Worm (Caenorhabditis elegans): ENCODE data around the gene srxa-8.

Gene srxa-8

DNA sequence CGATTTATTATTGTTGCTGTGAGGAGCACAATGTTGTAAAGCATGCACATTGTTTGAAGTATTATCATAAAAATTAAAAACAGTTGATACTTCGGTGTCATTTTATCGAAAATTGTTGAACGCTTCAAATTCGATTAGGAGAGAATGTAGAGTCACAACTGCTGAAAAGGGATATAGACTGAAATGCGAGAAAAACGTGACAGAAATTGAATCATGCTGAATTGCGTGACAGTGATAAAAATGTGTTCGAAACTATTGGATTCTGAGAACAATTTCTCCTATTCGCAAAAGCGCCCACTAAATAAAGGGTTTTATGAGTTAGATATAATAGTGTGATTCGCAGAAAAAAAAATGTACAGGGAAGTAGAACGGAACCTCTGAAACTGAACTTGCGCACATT is at the start of gene srxa-8:
srxa-8 (minus strand) TSS at position 101 of the 400 bp plus-strand sequence.
- TF ChIP-seq flt-1 (GFP tag; IDR thresholded peaks at IDR 0.05) (no peak), ceh-36 (tag; optimal IDR thresholded peaks at IDR 0.05) (no peak), tra-4 (tag; optimal IDR thresholded peaks at IDR 0.05) (no peak), ets-7 (tag; optimal IDR thresholded peaks at IDR 0.05) (no peak), tbx-11 (GFP tag; IDR thresholded peaks at IDR 0.05) (no peak), sea-1 (GFP tag; conservative IDR thresholded peaks at IDR 0.05) (no peak), ceh-13 (GFP tag; optimal IDR thresholded peaks at IDR 0.05) (no peak), hmg-4 (GFP tag; optimal IDR thresholded peaks at IDR 0.05) (no peak), tbx-37 (GFP tag; conservative IDR thresholded peaks at IDR 0.05) (no peak), hnd-1 (tag; optimal IDR thresholded peaks at IDR 0.05) (no peak), scrt-1 (GFP tag; IDR thresholded peaks at IDR 0.05) (no peak), B0310.2 (tag; optimal IDR thresholded peaks at IDR 0.05) (no peak), hmbx-1 (tag; optimal IDR thresholded peaks at IDR 0.05) (no peak), pes-1 (GFP tag; IDR thresholded peaks at IDR 0.05) (no peak), F13C5.2 (tag; optimal IDR thresholded peaks at IDR 0.05) (no peak), ama-1 (optimal IDR thresholded peaks at IDR 0.05) (no peak)

DNA sequence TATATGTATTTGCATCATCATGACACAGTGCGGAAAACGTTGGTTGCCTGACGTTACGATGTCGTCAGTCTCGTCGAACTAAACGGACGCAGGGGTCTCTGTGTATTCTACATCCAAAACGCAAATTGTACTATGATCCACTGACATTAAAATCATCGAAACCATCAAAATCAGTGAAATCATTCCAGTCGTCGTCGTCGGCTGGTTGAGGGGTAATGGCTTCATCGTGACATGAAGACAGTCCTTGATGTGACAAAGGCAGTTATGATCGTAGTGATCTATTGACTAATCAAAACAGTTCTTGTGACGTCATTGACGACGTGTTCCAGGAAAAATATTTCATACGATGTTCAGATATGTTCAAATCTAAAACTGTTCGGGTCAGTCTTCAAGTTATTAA is 49.0 kb upstream of the srxa-8 start:
- no peak for TF ChIP-seq B0310.2 (tag; optimal IDR thresholded peaks at IDR 0.05)
- TF ChIP-seq flt-1 (GFP tag; IDR thresholded peaks at IDR 0.05), result no peak
- TF ChIP-seq hmg-4 (GFP tag; optimal IDR thresholded peaks at IDR 0.05), result no peak
- TF ChIP-seq tra-4 (tag; optimal IDR thresholded peaks at IDR 0.05), result no peak
- no peak for TF ChIP-seq tbx-37 (GFP tag; conservative IDR thresholded peaks at IDR 0.05)
- TF ChIP-seq hmbx-1 (tag; optimal IDR thresholded peaks at IDR 0.05), result no peak
- no peak for TF ChIP-seq tbx-11 (GFP tag; IDR thresholded peaks at IDR 0.05)
- TF ChIP-seq aly-1 (tag; optimal IDR thresholded peaks at IDR 0.05), result no peak
- TF ChIP-seq scrt-1 (GFP tag; IDR thresholded peaks at IDR 0.05), result no peak
- no peak for TF ChIP-seq hnd-1 (tag; optimal IDR thresholded peaks at IDR 0.05)
- no peak for TF ChIP-seq ceh-13 (GFP tag; optimal IDR thresholded peaks at IDR 0.05)
- TF ChIP-seq ama-1 (optimal IDR thresholded peaks at IDR 0.05), result no peak
- TF ChIP-seq F13C5.2 (tag; optimal IDR thresholded peaks at IDR 0.05), result no peak

DNA sequence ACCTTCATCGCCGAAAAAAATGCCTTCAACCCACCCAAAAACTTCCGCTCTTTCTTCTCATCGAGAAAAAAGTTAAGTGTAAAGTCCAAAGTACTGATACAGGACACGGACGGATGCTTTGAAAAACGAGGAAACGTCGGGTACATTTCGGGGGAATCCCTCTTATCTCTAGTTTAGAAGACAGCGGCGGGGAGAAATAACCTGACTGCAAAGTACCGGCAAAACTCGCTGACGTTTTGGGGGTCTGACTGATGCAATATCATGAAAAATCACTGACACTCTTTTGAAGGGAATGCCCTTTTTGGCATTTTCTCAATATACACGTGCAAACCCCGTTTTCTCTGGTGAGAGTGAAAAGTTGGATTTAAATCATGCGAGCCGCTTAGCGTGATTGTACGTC is 47.8 kb upstream of the srxa-8 start:
- no peak for TF ChIP-seq ama-1 (optimal IDR thresholded peaks at IDR 0.05)
- TF ChIP-seq sea-1 (GFP tag; conservative IDR thresholded peaks at IDR 0.05), result no peak
- no peak for TF ChIP-seq B0310.2 (tag; optimal IDR thresholded peaks at IDR 0.05)
- TF ChIP-seq aly-1 (tag; optimal IDR thresholded peaks at IDR 0.05), result no peak
- TF ChIP-seq F13C5.2 (tag; optimal IDR thresholded peaks at IDR 0.05), result no peak
- no peak for TF ChIP-seq ceh-13 (GFP tag; optimal IDR thresholded peaks at IDR 0.05)
- TF ChIP-seq hmbx-1 (tag; optimal IDR thresholded peaks at IDR 0.05), result no peak
- TF ChIP-seq scrt-1 (GFP tag; IDR thresholded peaks at IDR 0.05), result no peak
- TF ChIP-seq hnd-1 (tag; optimal IDR thresholded peaks at IDR 0.05), result no peak
- TF ChIP-seq tbx-37 (GFP tag; conservative IDR thresholded peaks at IDR 0.05), result no peak
- no peak for TF ChIP-seq ets-7 (tag; optimal IDR thresholded peaks at IDR 0.05)
- no peak for TF ChIP-seq ceh-36 (tag; optimal IDR thresholded peaks at IDR 0.05)
- no peak for TF ChIP-seq flt-1 (GFP tag; IDR thresholded peaks at IDR 0.05)
- no peak for TF ChIP-seq pes-1 (GFP tag; IDR thresholded peaks at IDR 0.05)

DNA sequence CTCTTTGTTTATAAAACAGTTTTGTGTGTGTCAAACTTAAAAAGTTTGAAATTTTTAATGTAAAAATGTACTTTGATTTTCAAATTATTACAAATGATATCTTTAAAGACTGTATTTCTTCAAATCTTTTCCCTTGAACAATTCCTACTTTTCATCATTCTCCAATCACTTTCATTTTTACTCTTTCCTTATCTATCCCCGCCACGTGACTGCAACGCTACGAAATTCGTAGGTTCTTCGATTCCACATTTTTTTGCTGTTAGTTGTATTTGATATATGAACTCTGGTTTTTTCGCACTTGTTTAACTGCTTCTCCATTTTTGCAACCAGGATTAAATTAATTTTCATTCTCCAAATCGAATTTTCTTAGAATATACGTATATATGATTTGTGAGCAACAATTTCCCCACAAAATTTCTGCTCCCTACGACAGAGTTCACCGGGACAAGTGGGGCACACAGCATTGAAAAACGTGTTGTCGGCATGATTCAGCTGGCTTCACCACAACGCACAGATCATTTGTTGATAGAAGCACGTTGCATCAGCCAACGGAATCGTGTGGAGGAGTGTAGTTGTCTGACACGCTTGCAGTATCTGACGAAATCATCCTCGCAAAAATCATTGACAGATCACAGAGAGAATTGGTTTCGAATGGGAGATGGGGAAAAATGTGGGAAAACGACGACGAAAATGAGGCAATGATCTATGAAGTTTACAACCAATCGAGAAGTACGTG is 46.2 kb upstream of the srxa-8 start:
- no peak for TF ChIP-seq hmbx-1 (tag; optimal IDR thresholded peaks at IDR 0.05)
- TF ChIP-seq pes-1 (GFP tag; IDR thresholded peaks at IDR 0.05), result no peak
- TF ChIP-seq sea-1 (GFP tag; conservative IDR thresholded peaks at IDR 0.05), result no peak
- no peak for TF ChIP-seq hnd-1 (tag; optimal IDR thresholded peaks at IDR 0.05)
- no peak for TF ChIP-seq aly-1 (tag; optimal IDR thresholded peaks at IDR 0.05)
- TF ChIP-seq tbx-11 (GFP tag; IDR thresholded peaks at IDR 0.05), result no peak
- no peak for TF ChIP-seq ets-7 (tag; optimal IDR thresholded peaks at IDR 0.05)
- TF ChIP-seq B0310.2 (tag; optimal IDR thresholded peaks at IDR 0.05), result no peak
- no peak for TF ChIP-seq F13C5.2 (tag; optimal IDR thresholded peaks at IDR 0.05)
- TF ChIP-seq ama-1 (optimal IDR thresholded peaks at IDR 0.05), result no peak
- TF ChIP-seq tbx-37 (GFP tag; conservative IDR thresholded peaks at IDR 0.05), result no peak
- TF ChIP-seq ceh-36 (tag; optimal IDR thresholded peaks at IDR 0.05), result no peak
- no peak for TF ChIP-seq tra-4 (tag; optimal IDR thresholded peaks at IDR 0.05)
- no peak for TF ChIP-seq ceh-13 (GFP tag; optimal IDR thresholded peaks at IDR 0.05)

DNA sequence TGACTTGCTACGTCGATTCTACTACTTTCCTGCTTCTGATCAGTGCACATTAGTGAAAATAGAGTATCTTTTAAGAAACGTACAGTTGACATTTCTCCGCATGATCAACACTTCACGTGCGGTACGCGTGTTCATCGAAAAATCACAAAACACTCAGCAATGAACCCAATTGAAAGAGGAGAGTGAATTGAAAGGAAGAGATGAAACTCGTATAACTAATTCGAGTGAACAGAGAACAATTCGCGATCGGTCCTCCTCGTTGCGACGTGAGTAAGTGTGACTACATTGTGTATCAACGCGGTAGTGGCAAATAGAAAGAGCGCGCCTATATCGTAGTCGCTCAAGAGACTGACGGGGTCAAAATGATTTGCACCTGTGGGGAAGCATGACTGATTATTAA is 44.9 kb upstream of the srxa-8 start:
- no peak for TF ChIP-seq flt-1 (GFP tag; IDR thresholded peaks at IDR 0.05)
- no peak for TF ChIP-seq hmbx-1 (tag; optimal IDR thresholded peaks at IDR 0.05)
- no peak for TF ChIP-seq sea-1 (GFP tag; conservative IDR thresholded peaks at IDR 0.05)
- TF ChIP-seq ets-7 (tag; optimal IDR thresholded peaks at IDR 0.05), result no peak
- TF ChIP-seq aly-1 (tag; optimal IDR thresholded peaks at IDR 0.05), result no peak
- TF ChIP-seq ceh-36 (tag; optimal IDR thresholded peaks at IDR 0.05), result no peak

DNA sequence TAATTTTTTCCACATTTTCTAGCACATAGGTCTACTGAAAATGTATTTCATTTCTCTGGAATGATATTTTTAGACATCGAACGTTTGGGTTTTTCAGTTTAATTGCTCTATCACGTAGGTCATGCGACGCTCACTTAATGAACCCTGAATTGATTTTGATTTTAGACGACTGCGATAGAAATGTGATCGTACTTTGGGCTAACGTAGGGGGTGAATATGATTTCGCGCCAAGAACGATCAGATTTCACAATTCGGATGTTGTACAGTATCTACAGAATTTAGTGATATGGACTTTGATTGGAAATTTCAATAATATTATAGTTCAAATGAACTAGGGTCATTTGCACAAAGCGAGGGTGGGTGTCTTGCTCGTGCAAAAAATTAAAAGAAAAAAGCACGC is 43.5 kb upstream of the srxa-8 start:
- TF ChIP-seq ets-7 (tag; optimal IDR thresholded peaks at IDR 0.05) (no peak), hmbx-1 (tag; optimal IDR thresholded peaks at IDR 0.05) (no peak)

DNA sequence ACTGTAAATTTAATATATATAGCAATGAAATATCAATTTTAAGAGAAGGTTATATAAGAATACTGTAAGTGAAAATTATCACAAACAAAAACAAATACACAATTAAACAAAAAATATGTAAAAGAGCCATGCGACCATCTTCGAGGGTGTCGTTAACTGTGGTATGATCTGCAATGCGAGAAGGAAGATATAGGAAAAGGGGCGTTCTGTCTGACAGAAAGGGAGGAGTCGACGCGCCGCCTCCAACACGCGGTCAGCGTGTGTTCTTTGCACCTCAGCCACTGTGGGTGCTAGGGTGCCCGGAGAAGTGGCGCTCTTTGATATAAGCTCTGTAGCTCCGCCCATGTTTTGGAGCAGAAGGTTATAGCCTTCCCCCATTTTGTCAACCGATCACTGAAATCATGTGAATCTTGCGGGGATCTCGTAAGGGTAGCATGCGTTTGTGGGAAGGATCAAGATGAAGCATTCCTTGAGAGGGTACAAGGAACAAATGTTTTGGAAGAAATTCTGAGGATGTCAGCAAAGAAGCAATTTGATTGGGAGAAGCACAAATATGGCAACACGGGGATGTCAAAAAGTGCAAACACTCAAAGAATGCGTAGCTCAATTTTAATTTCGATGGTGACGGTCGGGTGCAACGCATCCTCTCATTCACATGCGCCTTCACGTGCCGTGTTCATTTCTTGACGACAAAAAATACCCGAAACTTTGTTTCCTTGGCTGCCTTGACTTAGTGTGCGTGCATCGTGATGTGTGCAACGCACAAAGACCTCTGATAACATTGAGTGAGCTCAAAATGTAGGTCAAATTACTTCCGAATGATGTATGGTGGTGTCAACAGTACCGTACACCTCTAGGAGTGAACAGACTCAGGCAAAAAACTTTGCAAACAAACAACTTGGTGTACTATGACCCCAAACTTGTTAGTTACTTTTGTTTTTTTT is 42.4 kb upstream of the srxa-8 start, which contains the start of gene mxl-3:
mxl-3 (minus strand) TSS at position 1 of the 944 bp plus-strand sequence.
- TF ChIP-seq sea-1 (GFP tag; conservative IDR thresholded peaks at IDR 0.05), result no peak
- TF ChIP-seq hmg-4 (GFP tag; optimal IDR thresholded peaks at IDR 0.05), result no peak
- TF ChIP-seq ceh-36 (tag; optimal IDR thresholded peaks at IDR 0.05), result no peak
- no peak for TF ChIP-seq hmbx-1 (tag; optimal IDR thresholded peaks at IDR 0.05)
- no peak for TF ChIP-seq ama-1 (optimal IDR thresholded peaks at IDR 0.05)
- TF ChIP-seq hnd-1 (tag; optimal IDR thresholded peaks at IDR 0.05), result no peak
- no peak for TF ChIP-seq tbx-37 (GFP tag; conservative IDR thresholded peaks at IDR 0.05)
- no peak for TF ChIP-seq pes-1 (GFP tag; IDR thresholded peaks at IDR 0.05)
- TF ChIP-seq F13C5.2 (tag; optimal IDR thresholded peaks at IDR 0.05), result no peak
- TF ChIP-seq scrt-1 (GFP tag; IDR thresholded peaks at IDR 0.05), result no peak
- TF ChIP-seq ets-7 (tag; optimal IDR thresholded peaks at IDR 0.05), result no peak
- no peak for TF ChIP-seq ceh-13 (GFP tag; optimal IDR thresholded peaks at IDR 0.05)
- no peak for TF ChIP-seq tbx-11 (GFP tag; IDR thresholded peaks at IDR 0.05)
- no peak for TF ChIP-seq B0310.2 (tag; optimal IDR thresholded peaks at IDR 0.05)

Measured in whole organism, early embryonic.